Fruit fly (Drosophila melanogaster) whole organism, embryonic: Measurements from ENCODE around the gene w.
A peak's percentile ranks its signal among the peaks of the same experiment; 100 is the strongest.

Source experiments
- CG1233 ChIP-seq: fragments of 200-800 bp; sonication (Bioruptor generic); optimal IDR thresholded peaks from 4 replicates; lab custom pipeline; 2018; ENCODE audit warnings: missing biosample characterization, mild to moderate bottlenecking, missing genetic modification characterization
- CG17359 ChIP-seq: fragments of 200-800 bp; sonication (Bioruptor generic); optimal IDR thresholded peaks from 3 replicates; lab custom pipeline; 2018; ENCODE audit warnings: missing biosample characterization, mild to moderate bottlenecking, missing genetic modification characterization, moderate library complexity
- CG34376 ChIP-seq: fragments of 200-800 bp; sonication (Bioruptor generic); optimal IDR thresholded peaks from 2 replicates; lab custom pipeline; 2018; ENCODE audit warnings: missing biosample characterization, mild to moderate bottlenecking, missing genetic modification characterization
- CHES-1-like ChIP-seq: fragments of 200-800 bp; sonication (Bioruptor generic); optimal IDR thresholded peaks from 2 replicates; lab custom pipeline; 2016; ENCODE audit warnings: missing biosample characterization, missing genetic modification characterization
- Pdp1 ChIP-seq, 2 experiments: fragments of 200-800 bp; sonication (Bioruptor generic); optimal IDR thresholded peaks; 3 replicates each; lab custom pipeline; 2016; ENCODE audit warnings: missing biosample characterization in 2 of 2, missing genetic modification characterization in 2 of 2, mild to moderate bottlenecking in 1 of 2, moderate library complexity in 1 of 2
- Xbp1 ChIP-seq: fragments of 200-800 bp; sonication (Bioruptor generic); optimal IDR thresholded peaks from 3 replicates; lab custom pipeline; 2016; ENCODE audit warnings: missing biosample characterization, mild to moderate bottlenecking, missing genetic modification characterization
- cg ChIP-seq: fragments of 200-800 bp; sonication (Bioruptor generic); optimal IDR thresholded peaks from 3 replicates; lab custom pipeline; 2019; ENCODE audit warnings: missing biosample characterization, mild to moderate bottlenecking, missing genetic modification characterization, moderate library complexity
- nom ChIP-seq: fragments of 200-800 bp; sonication (Bioruptor generic); optimal IDR thresholded peaks from 2 replicates; lab custom pipeline; 2017; ENCODE audit warnings: missing biosample characterization, missing genetic modification characterization, mild to moderate bottlenecking, moderate library complexity, missing genetic modification reagents
- sqz ChIP-seq: fragments of 200-800 bp; sonication (Bioruptor generic); optimal IDR thresholded peaks from 3 replicates; lab custom pipeline; 2018; ENCODE audit warnings: missing biosample characterization, mild to moderate bottlenecking, missing genetic modification characterization
- zfh2 ChIP-seq: fragments of 200-800 bp; sonication (Bioruptor generic); optimal IDR thresholded peaks from 2 replicates; lab custom pipeline; 2016; ENCODE audit warnings: missing biosample characterization, missing genetic modification characterization

w gene

dm6 chrX:2742067-2742466 is 54.2 kb downstream of the w start (continued):
- TF ChIP-seq CHES-1-like (GFP tag; lab: Kevin White, UChicago) (no peak), sqz (GFP tag; lab: Kevin White, UChicago) (peak; percentile 81), zfh2 (GFP tag; lab: Kevin White, UChicago) (no peak), nom (GFP tag; lab: Kevin White, UChicago) (peak; percentile 78), CG17359 (peak; percentile 65), CG1233 (GFP tag; lab: Kevin White, UChicago) (no peak), cg (GFP tag; lab: Kevin White, UChicago) (peak; percentile 11), Pdp1 (GFP tag; optimal IDR thresholded peaks at IDR 0.05; lab: Kevin White, UChicago) (peak in 1 of 2 experiments; percentile 82), CG34376 (GFP tag; lab: Kevin White, UChicago) (peak; percentile 13), Xbp1 (GFP tag; lab: Kevin White, UChicago) (no peak)
